Worm (Caenorhabditis elegans) whole organism, dauer: ENCODE data around the gene nlp-68.

Source experiments
- unc-62 ChIP-seq: sonication (generic microtip); optimal IDR thresholded peaks from 2 replicates; lab custom pipeline; 2017; ENCODE audit warnings: missing biosample characterization, missing genetic modification reagents, missing genetic modification characterization

The nlp-68 gene

DNA sequence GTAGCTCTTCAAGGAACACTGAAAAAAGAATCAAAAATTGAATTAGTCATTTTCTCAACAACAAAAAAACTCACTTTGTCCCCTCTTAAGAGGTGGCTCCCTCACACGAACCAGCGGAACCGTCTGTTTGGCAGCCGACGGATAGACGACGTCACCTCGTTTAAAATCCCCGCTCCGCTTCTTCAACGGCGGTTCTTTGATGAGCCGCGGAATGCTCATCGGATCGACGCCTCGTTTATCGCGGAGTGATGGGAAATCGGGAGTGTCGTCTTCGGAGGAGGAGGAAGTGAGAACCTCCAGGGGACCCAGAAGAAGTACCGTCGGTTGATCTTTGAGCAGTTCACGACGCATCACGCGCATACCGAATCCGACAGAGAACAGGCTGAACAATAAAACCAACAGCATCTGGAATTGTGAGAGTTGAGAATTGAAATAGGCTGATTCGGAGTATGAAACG is at the start of gene nlp-68:
TSS of gene nlp-68 (minus strand) at position 407 of the 457 bp plus-strand sequence.
- no peak for TF ChIP-seq unc-62

ce11 chrIII:10586243-10586642 is 47.3 kb upstream of the nlp-68 start, which contains the start of gene Y45F3A.5:
Gene Y45F3A.5 (minus strand): TSS chrIII:10586343.
- TF ChIP-seq unc-62, result no peak

- TF ChIP-seq unc-62, result no peak
Observed at ce11 chrIII:10583483-10583882, 44.5 kb upstream of the nlp-68 start.

- no peak for TF ChIP-seq unc-62
Observed at ce11 chrIII:10580206-10580605, 41.2 kb upstream of the nlp-68 start.

ce11 chrIII:10578873-10579272 is 39.9 kb upstream of the nlp-68 start:
- no peak for TF ChIP-seq unc-62

ce11 chrIII:10577782-10578181 is 38.8 kb upstream of the nlp-68 start:
- no peak for TF ChIP-seq unc-62

ce11 chrIII:10575320-10575719 is 36.4 kb upstream of the nlp-68 start, which contains the start of gene Y45F3A.4:
Gene Y45F3A.4 (minus strand): TSS chrIII:10575420.
- TF ChIP-seq unc-62, result no peak

- TF ChIP-seq unc-62, result no peak
Observed at ce11 chrIII:10569246-10569645, 30.3 kb upstream of the nlp-68 start.

DNA sequence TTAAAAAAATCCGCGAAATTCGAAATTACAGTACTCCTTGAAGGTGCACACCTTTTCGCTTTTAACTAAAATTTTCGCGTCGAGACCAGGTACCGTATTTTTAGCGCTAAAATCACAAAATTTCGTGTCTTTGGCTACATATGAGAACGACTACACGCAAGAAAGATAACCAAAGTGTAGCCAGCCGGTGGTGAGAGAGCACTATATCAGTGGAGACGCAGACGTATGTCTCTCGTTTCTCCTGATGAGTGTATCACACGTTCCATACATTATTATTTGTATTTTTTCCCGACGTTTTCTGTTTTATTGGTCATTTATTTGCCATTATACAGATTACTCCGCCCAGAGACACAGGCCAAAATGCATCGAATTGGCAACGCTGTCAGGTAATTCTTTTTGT is 27.0 kb upstream of the nlp-68 start, which contains the start of gene acdh-11:
TSS of gene acdh-11 (plus strand) at position 333 of the 400 bp plus-strand sequence.
- TF ChIP-seq unc-62, result no peak

DNA sequence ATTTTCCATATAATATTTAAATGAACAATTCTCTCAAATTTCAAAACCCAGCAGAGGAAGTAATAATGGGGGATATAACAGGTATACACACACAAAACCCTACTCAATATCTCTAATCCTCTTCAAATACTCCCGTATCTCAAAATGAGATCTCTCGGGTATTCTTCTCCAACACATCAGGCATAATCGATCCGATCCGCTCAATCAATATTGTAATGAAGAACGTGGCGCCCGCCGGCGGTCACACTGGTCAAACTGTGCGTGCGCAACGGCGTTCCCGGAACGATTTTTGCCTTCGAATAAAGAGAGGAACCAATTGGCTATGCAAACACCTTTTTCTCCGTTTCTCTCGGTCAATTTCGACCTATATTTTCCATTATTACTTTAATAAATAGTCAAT is 23.6 kb upstream of the nlp-68 start:
- no peak for TF ChIP-seq unc-62

DNA sequence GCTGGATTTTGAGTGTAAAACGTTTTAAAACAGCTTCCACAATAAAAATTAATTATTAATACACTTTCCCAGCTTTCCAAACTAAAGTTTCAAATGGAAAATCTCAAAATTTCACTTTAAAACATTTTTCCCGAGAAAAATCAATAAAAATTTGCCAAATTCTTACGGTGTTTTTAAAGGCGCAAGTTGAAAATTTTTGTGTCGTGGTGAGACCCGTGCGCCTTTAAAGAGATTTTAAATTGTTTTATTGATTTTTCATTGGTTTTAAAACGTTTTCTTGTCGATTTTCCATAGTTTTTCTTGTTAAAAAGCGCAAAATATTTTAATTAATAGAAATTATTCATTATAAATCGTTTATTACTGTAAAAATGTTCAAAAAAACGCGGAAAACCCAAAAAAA is 22.9 kb upstream of the nlp-68 start, which contains the start of gene Y45F3A.1:
TSS of gene Y45F3A.1 (minus strand) at position 12 of the 400 bp plus-strand sequence.
- TF ChIP-seq unc-62, result no peak

DNA sequence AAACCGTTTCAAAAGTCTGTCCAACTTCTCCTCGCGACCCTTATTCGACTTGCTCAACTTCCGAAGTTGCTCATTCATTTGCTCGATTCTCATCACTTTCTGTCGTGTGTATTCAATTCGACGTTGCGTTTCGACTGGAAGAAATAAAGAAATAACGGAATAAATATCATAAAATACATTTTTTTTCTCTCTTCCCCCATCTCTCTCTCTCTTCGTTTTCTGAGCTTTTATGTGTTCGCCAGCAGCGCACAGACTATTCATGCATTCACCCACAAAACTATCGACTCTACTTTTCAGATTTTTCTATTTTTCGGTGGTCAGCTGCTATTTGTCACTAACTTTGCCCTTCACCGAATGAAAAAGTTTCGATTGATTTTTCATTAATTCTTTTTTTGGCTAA is 21.3 kb upstream of the nlp-68 start, which contains the start of gene rab-30:
TSS of gene rab-30 (plus strand) at position 301 of the 400 bp plus-strand sequence.
- no peak for TF ChIP-seq unc-62

DNA sequence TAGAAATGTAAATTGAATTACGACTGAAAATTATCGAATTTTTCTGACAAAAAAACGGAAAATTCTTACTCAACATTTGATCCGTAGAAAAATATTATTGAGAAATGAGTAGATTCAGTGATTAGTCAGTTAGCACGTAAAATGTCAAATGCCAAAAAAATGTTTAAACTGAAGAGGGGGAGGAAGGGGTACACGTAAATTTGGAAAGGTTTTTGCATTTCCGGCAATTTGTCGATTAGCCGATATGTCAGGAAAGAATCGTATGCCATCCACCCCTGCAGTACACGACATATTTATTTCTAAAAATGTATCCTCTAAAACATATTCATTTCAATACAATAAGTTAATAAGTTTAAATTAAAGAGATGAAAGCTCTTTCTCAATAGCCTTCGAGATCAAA is 18.9 kb upstream of the nlp-68 start, which contains the start of gene T21C12.4:
TSS of gene T21C12.4 (minus strand) at position 101 of the 400 bp plus-strand sequence.
- no peak for TF ChIP-seq unc-62

DNA sequence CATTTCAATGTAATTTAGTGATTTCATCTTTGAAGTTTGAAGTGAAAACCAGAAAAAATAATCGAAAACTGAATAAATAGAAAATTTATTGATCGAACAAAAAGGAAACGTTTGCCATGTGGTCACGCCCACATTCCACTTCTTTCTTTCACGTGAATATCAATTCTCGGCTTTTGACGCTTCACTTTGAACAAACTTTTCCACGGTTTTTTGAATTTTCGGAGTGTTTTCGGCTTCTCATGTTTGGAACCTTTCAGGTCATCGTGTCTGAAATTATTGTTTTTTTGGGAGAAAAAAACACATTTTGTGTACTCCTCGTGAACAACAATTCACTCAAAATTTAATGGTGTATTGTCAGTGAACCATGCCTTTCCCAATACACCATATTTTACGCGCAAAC is 14.0 kb upstream of the nlp-68 start, which contains the start of gene T21C12.8:
TSS of gene T21C12.8 (minus strand) at position 101 of the 400 bp plus-strand sequence.
- TF ChIP-seq unc-62, result no peak

ce11 chrIII:10537558-10537957 is 1.4 kb downstream of the nlp-68 start:
- TF ChIP-seq unc-62, result no peak

DNA sequence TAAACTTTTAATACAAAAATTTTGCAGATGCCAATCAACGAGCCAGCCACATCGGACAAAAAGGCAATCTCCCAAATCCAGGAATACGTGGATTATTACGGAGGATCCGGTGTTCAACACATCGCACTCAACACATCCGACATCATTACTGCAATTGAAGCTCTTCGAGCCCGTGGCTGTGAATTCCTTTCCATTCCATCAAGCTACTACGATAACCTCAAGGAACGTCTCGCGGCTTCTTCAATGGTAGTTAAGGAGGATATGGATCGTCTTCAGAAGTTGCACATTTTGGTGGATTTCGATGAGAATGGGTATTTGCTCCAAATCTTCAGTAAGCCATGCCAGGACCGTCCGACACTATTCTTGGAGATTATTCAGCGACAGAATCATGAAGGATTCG is 2.0 kb downstream of the nlp-68 start:
- TF ChIP-seq unc-62, result no peak

ce11 chrIII:10536087-10536723 is 2.8 kb downstream of the nlp-68 start:
- no peak for TF ChIP-seq unc-62

- no peak for TF ChIP-seq unc-62
Observed at ce11 chrIII:10535226-10535625, 3.7 kb downstream of the nlp-68 start, which contains the start of gene hpd-1. Gene hpd-1 (plus strand): TSS chrIII:10535526.
